Fruit fly (Drosophila melanogaster) whole organism, embryonic: ENCODE results near the gene Fcp3C.
A peak's percentile ranks its signal among the peaks of the same experiment; 100 is the strongest.

Source experiments
- Atf6 ChIP-seq: fragments of 200-800 bp; sonication (Bioruptor generic); IDR thresholded peaks from 2 replicates; pipeline ENCODE4 v1.3.6; 2022; ENCODE audit warnings: missing biosample characterization, missing genetic modification characterization
- Awh ChIP-seq: fragments of 200-800 bp; sonication (Bioruptor generic); IDR thresholded peaks from 2 replicates; pipeline ENCODE4, ENCODE4 v1.3.6; 2022; ENCODE audit warnings: missing biosample characterization, missing genetic modification characterization
- Blimp-1 ChIP-seq: fragments of 200-800 bp; sonication (Bioruptor generic); optimal IDR thresholded peaks from 3 replicates; lab custom pipeline; 2018; ENCODE audit warnings: missing biosample characterization, missing genetic modification characterization, mild to moderate bottlenecking, moderate library complexity, missing genetic modification reagents
- CG10321 ChIP-seq: fragments of 200-800 bp; sonication (Bioruptor generic); IDR thresholded peaks from 2 replicates; pipeline ENCODE4 v1.3.6; 2022; ENCODE audit warnings: missing biosample characterization, missing genetic modification characterization
- CG10979 ChIP-seq: fragments of 200-800 bp; sonication (Bioruptor generic); optimal IDR thresholded peaks from 2 replicates; lab custom pipeline; 2018; ENCODE audit warnings: missing biosample characterization, mild to moderate bottlenecking, missing genetic modification characterization, moderate library complexity
- CG11504 ChIP-seq: fragments of 200-800 bp; sonication (Bioruptor generic); optimal IDR thresholded peaks from 3 replicates; lab custom pipeline; 2019; ENCODE audit warnings: missing biosample characterization, mild to moderate bottlenecking, missing genetic modification characterization, moderate library complexity
- CG11696 ChIP-seq: fragments of 200-800 bp; sonication (Bioruptor generic); IDR thresholded peaks from 2 replicates; pipeline ENCODE4 v1.3.6; 2022; ENCODE audit warnings: missing biosample characterization, missing genetic modification characterization
- CG14441 ChIP-seq: fragments of 200-800 bp; sonication (Bioruptor generic); IDR thresholded peaks from 2 replicates; pipeline ENCODE4 v1.3.6; 2022; ENCODE audit warnings: missing biosample characterization, missing genetic modification characterization
- CG17359 ChIP-seq: fragments of 200-800 bp; sonication (Bioruptor generic); optimal IDR thresholded peaks from 3 replicates; lab custom pipeline; 2018; ENCODE audit warnings: missing biosample characterization, mild to moderate bottlenecking, missing genetic modification characterization, moderate library complexity
- CG17361 ChIP-seq: fragments of 200-800 bp; sonication (Bioruptor generic); IDR thresholded peaks from 3 replicates; pipeline ENCODE4 v1.3.6; 2022; ENCODE audit warnings: missing biosample characterization, missing genetic modification characterization
- CG1832 ChIP-seq: fragments of 200-800 bp; sonication (Bioruptor generic); optimal IDR thresholded peaks from 2 replicates; lab custom pipeline; 2017; ENCODE audit warnings: missing biosample characterization, mild to moderate bottlenecking, missing genetic modification characterization, inconsistent platforms
- CG3065 ChIP-seq: fragments of 200-800 bp; sonication (Bioruptor generic); optimal IDR thresholded peaks from 2 replicates; lab custom pipeline; 2016; ENCODE audit warnings: missing biosample characterization, missing genetic modification characterization
- CG31441 ChIP-seq: fragments of 200-800 bp; sonication (Bioruptor generic); IDR thresholded peaks from 2 replicates; pipeline ENCODE4 v1.3.6; 2022; ENCODE audit warnings: missing biosample characterization, missing genetic modification characterization
- CG3838 ChIP-seq: fragments of 200-800 bp; sonication (Bioruptor generic); optimal IDR thresholded peaks from 3 replicates; lab custom pipeline; 2016; ENCODE audit warnings: missing biosample characterization, missing genetic modification characterization
- CG7963 ChIP-seq: fragments of 200-800 bp; sonication (Bioruptor generic); IDR thresholded peaks from 3 replicates; pipeline ENCODE4 v1.3.6; 2022; ENCODE audit warnings: missing biosample characterization, missing genetic modification characterization; ENCODE audit not compliant: partially characterized antibody
- Deaf1 ChIP-seq: fragments of 200-800 bp; optimal IDR thresholded peaks from 3 replicates; lab custom pipeline; 2019; ENCODE audit warnings: missing biosample characterization, mild to moderate bottlenecking, missing genetic modification characterization, moderate library complexity
- Max ChIP-seq: fragments of 200-800 bp; sonication (Bioruptor generic); optimal IDR thresholded peaks from 2 replicates; lab custom pipeline; 2016; ENCODE audit warnings: missing biosample characterization, mild to moderate bottlenecking, missing genetic modification characterization
- Rfx ChIP-seq: fragments of 200-800 bp; sonication (Bioruptor generic); IDR thresholded peaks from 2 replicates; pipeline ENCODE4 v1.3.6; 2022; ENCODE audit warnings: missing biosample characterization, missing genetic modification characterization
- Sox102F ChIP-seq: fragments of 200-800 bp; sonication (Bioruptor generic); optimal IDR thresholded peaks from 2 replicates; lab custom pipeline; 2018; ENCODE audit warnings: missing biosample characterization, mild to moderate bottlenecking, missing genetic modification characterization, moderate library complexity
- Trl ChIP-seq, 3 experiments: fragments of >200 bp in 2 of 3; fragments of 200-800 bp in 1 of 3; sonication (Bioruptor generic) in 1 of 3; optimal IDR thresholded peaks; 2 replicates in 1 of 3; 3 replicates in 2 of 3; lab custom pipeline; 2016 to 2017; ENCODE audit warnings: missing biosample characterization in 1 of 3, missing genetic modification characterization in 1 of 3
- ara ChIP-seq: fragments of 200-800 bp; sonication (Bioruptor generic); IDR thresholded peaks from 2 replicates; pipeline ENCODE4 v1.3.6; 2022; ENCODE audit warnings: missing biosample characterization, missing genetic modification characterization
- ase ChIP-seq: fragments of 200-800 bp; sonication (Bioruptor generic); IDR thresholded peaks from 3 replicates; pipeline ENCODE4 v1.3.6; 2022; ENCODE audit warnings: missing biosample characterization, missing genetic modification characterization
- bsh ChIP-seq, 2 experiments: fragments of 200-800 bp; sonication (Bioruptor generic); optimal IDR thresholded peaks; 2 replicates each; lab custom pipeline; 2017 to 2018; ENCODE audit warnings: mild to moderate bottlenecking in 2 of 2, missing biosample characterization in 2 of 2, missing genetic modification characterization in 2 of 2, moderate library complexity in 1 of 2
- chinmo ChIP-seq: fragments of 200-800 bp; sonication (Bioruptor generic); IDR thresholded peaks from 4 replicates; pipeline ENCODE4 v1.3.6; 2022; ENCODE audit warnings: missing biosample characterization, missing genetic modification characterization; ENCODE audit not compliant: partially characterized antibody
- crol ChIP-seq: fragments of 200-800 bp; sonication (Bioruptor generic); IDR thresholded peaks from 2 replicates; pipeline ENCODE4 v1.3.6; 2022; ENCODE audit warnings: missing biosample characterization, missing genetic modification characterization
- da ChIP-seq: fragments of 200-800 bp; sonication (Bioruptor generic); optimal IDR thresholded peaks from 2 replicates; lab custom pipeline; 2016; ENCODE audit warnings: missing biosample characterization, missing genetic modification characterization
- dmrt99B ChIP-seq: fragments of 200-800 bp; sonication (Bioruptor generic); optimal IDR thresholded peaks from 2 replicates; lab custom pipeline; 2018; ENCODE audit warnings: missing biosample characterization, mild to moderate bottlenecking, missing genetic modification characterization, moderate library complexity
- gem ChIP-seq: fragments of 200-800 bp; sonication (Bioruptor generic); optimal IDR thresholded peaks from 2 replicates; lab custom pipeline; 2019; ENCODE audit warnings: missing biosample characterization, mild to moderate bottlenecking, missing genetic modification characterization, moderate library complexity
- hkb ChIP-seq, 2 experiments: fragments of 200-800 bp in 1 of 2; fragments of >200 bp in 1 of 2; sonication (Bioruptor generic) in 1 of 2; IDR thresholded peaks in 1 of 2; optimal IDR thresholded peaks in 1 of 2; 2 replicates each; pipeline versions ENCODE4 v1.3.6 to Lab custom; 2017 to 2022; ENCODE audit warnings: missing biosample characterization in 1 of 2, missing genetic modification characterization in 1 of 2
- kni ChIP-seq: fragments of 200-800 bp; sonication (Bioruptor generic); optimal IDR thresholded peaks from 3 replicates; lab custom pipeline; 2017; ENCODE audit warnings: mild to moderate bottlenecking, missing biosample characterization, missing genetic modification reagents, missing genetic modification characterization
- lbe ChIP-seq: fragments of 200-800 bp; sonication (Bioruptor generic); optimal IDR thresholded peaks from 2 replicates; lab custom pipeline; 2016; ENCODE audit warnings: missing biosample characterization, mild to moderate bottlenecking, missing genetic modification characterization
- mam ChIP-seq: fragments of 200-800 bp; sonication (Bioruptor generic); optimal IDR thresholded peaks from 3 replicates; lab custom pipeline; 2016; ENCODE audit warnings: missing biosample characterization, missing genetic modification characterization
- pan ChIP-seq, 4 experiments: fragments of >200 bp in 3 of 4; fragments of 200-800 bp in 1 of 4; sonication (Bioruptor generic) in 1 of 4; optimal IDR thresholded peaks in 3 of 4; IDR thresholded peaks in 1 of 4; 2 replicates each; pipeline versions ENCODE4 v1.3.6 to Lab custom; 2017 to 2022; ENCODE audit warnings: missing biosample characterization in 2 of 4, missing genetic modification characterization in 2 of 4, mixed read lengths in 1 of 4
- pros ChIP-seq: fragments of 200-800 bp; sonication (Bioruptor generic); optimal IDR thresholded peaks from 3 replicates; lab custom pipeline; 2019; ENCODE audit warnings: missing biosample characterization, mild to moderate bottlenecking, missing genetic modification characterization, moderate library complexity
- ranshi ChIP-seq: fragments of 200-800 bp; sonication (Bioruptor generic); IDR thresholded peaks from 2 replicates; pipeline ENCODE4 v1.3.6; 2022; ENCODE audit warnings: missing biosample characterization, missing genetic modification characterization
- row ChIP-seq: fragments of 200-800 bp; sonication (Bioruptor generic); IDR thresholded peaks from 3 replicates; pipeline ENCODE4 v1.3.6; 2022; ENCODE audit warnings: missing biosample characterization, missing genetic modification characterization
- sd ChIP-seq: fragments of 200-800 bp; sonication (Bioruptor generic); optimal IDR thresholded peaks from 3 replicates; lab custom pipeline; 2018; ENCODE audit warnings: missing biosample characterization, mild to moderate bottlenecking, missing genetic modification characterization, moderate library complexity
- sens ChIP-seq: fragments of 200-800 bp; sonication (Bioruptor generic); peaks from one replicate; lab custom pipeline; 2016; ENCODE audit warnings: missing biosample characterization, missing genetic modification characterization
- unpg ChIP-seq: fragments of 200-800 bp; sonication (Bioruptor generic); optimal IDR thresholded peaks from 3 replicates; lab custom pipeline; 2018; ENCODE audit warnings: missing biosample characterization, mild to moderate bottlenecking, missing genetic modification characterization, moderate library complexity

Fcp3C gene

DNA sequence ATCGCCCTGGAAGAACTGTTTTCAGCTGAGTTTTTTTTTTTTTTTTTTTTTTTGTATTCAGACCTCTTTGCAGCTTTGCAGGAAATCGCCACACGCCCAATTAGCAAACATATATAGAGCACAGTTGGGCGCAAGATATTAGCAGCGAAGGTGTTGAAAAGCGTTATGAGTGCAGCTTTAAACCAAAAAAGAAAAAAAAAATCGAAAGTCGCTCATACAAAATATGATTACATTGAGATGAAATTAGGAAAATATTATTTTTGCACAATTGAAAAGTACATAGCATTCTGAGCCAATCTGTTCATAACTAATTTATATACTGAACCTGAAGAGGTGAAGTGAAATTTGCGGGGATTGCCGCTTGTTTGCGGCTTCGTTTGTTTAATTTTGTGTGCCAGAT, 27.3 kb downstream of the Fcp3C start (continued):
- TF ChIP-seq Rfx (peak; percentile 56), CG14441 (GFP tag; lab: Robert Waterston, UW) (peak; percentile 46; the same call in 1 of the 2 replicates), CG11696 (GFP tag; lab: Robert Waterston, UW) (peak; percentile 68), lbe (GFP tag; lab: Kevin White, UChicago) (peak; percentile 55), CG11504 (tag; lab: Kevin White, UChicago) (peak; percentile 8), pan (optimal IDR thresholded peaks at IDR 0.05; lab: Kevin White, UChicago) (no peak), pan (GFP tag; optimal IDR thresholded peaks at IDR 0.05 in 1 of 2, IDR thresholded peaks at IDR 0.05 in 1 of 2) (peak in 1 of 2 experiments; percentile 18), ara (GFP tag; lab: Robert Waterston, UW) (0 out of 2 replicates have a peak, but pooled peaks have one; percentile 34), Max (GFP tag; lab: Kevin White, UChicago) (no peak), ranshi (GFP tag; lab: Robert Waterston, UW) (0 out of 2 replicates have a peak, but pooled peaks have one; percentile 16)

DNA sequence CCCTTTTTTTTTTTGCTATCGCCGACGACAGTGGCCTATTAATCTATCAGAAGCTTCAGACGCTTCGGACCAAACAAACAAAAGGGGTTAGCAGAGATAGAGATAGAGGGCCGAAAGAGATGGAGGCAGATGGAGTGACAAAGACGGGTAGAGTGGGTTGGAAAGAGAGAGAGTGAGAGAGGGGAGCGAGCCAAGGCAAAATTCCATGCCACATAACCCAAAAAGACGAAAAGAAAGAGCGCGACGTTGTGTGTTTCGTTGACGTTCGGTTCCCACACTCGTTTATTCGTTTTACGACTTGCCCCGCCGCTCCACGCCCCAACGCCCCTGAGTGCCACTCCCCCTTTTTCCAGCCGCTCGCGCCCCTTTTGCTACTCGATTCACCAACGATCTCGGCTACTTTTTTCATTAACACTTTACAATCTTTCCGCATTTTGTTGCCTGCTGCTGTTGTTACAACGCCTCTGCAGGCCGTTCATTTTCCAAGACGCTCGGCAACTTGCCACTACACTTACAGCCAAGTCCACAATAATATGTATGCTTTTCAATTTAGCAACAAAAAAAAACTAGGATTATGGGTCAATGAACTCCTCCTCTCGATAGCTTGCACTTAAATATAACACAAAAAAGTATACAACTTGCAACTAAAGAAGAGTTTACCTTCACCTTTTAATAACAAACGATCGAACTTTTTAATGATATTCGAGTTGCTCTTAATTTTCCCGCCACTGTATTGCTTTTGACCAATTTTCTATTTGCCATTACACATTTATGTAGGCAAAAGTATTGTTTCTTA, 30.8 kb downstream of the Fcp3C start:
- TF ChIP-seq crol (GFP tag; lab: Robert Waterston, UW): peak; percentile 68
- peak; percentile 39 for TF ChIP-seq gem
- no peak for TF ChIP-seq CG7963 (GFP tag; lab: Robert Waterston, UW)
- peak; percentile 20 for TF ChIP-seq Sox102F (GFP tag; lab: Kevin White, UChicago)
- 0 out of 4 replicates have a peak, but pooled peaks have one; percentile 31 for TF ChIP-seq chinmo (GFP tag; lab: Robert Waterston, UW)
- no peak for TF ChIP-seq hkb (optimal IDR thresholded peaks at IDR 0.05; lab: Kevin White, UChicago)
- TF ChIP-seq hkb (GFP tag; IDR thresholded peaks at IDR 0.05; lab: Robert Waterston, UW): 0 out of 2 replicates have a peak, but pooled peaks have one; percentile 9
- peak; percentile 73 for TF ChIP-seq CG1832
- TF ChIP-seq dmrt99B (tag; lab: Kevin White, UChicago): peak; percentile 17
- TF ChIP-seq Trl (optimal IDR thresholded peaks at IDR 0.05; lab: Kevin White, UChicago): peak in 1 of 2 experiments; percentile 25
- no peak for TF ChIP-seq Trl (GFP tag; optimal IDR thresholded peaks at IDR 0.05; lab: Kevin White, UChicago)
- TF ChIP-seq kni (GFP tag; lab: Kevin White, UChicago): peak; percentile 46
- TF ChIP-seq CG10979 (tag; lab: Kevin White, UChicago): peak; percentile 13
- TF ChIP-seq mam (GFP tag; lab: Kevin White, UChicago): no peak
- TF ChIP-seq CG3838: no peak
- TF ChIP-seq CG17361: 0 out of 3 replicates have a peak, but pooled peaks have one; percentile 14
- TF ChIP-seq CG11696 (GFP tag; lab: Robert Waterston, UW): peak; percentile 67; the same call in 1 of the 2 replicates
- TF ChIP-seq Blimp-1 (GFP tag; lab: Kevin White, UChicago): no peak
- TF ChIP-seq unpg: peak; percentile 2
- peak; percentile 71 for TF ChIP-seq sd
- TF ChIP-seq da (GFP tag; lab: Kevin White, UChicago): no peak
- peak; percentile 42 for TF ChIP-seq CG3065 (GFP tag; lab: Kevin White, UChicago)
- TF ChIP-seq CG10321: peak; percentile 46; the same call in 1 of the 2 replicates
- 0 out of 3 replicates have a peak, but pooled peaks have one; percentile 20 for TF ChIP-seq ase (GFP tag; lab: Robert Waterston, UW)
- TF ChIP-seq CG11504 (tag; lab: Kevin White, UChicago): peak; percentile 30
- TF ChIP-seq sens: peak; percentile 83
- TF ChIP-seq pros (GFP tag; lab: Kevin White, UChicago): no peak
- TF ChIP-seq Atf6 (GFP tag; lab: Robert Waterston, UW): no peak
- TF ChIP-seq Awh (GFP tag; lab: Robert Waterston, UW): peak; percentile 38; the same call in 1 of the 2 replicates
- TF ChIP-seq row (GFP tag; lab: Robert Waterston, UW): peak; percentile 8; the same call in 1 of the 3 replicates
- peak; percentile 70 for TF ChIP-seq Deaf1 (tag; lab: Kevin White, UChicago)
- peak in 1 of 2 experiments; percentile 1 for TF ChIP-seq bsh (GFP tag; optimal IDR thresholded peaks at IDR 0.05; lab: Kevin White, UChicago)
- TF ChIP-seq CG17359 (tag; lab: Kevin White, UChicago): peak; percentile 24
- TF ChIP-seq CG31441 (GFP tag; lab: Robert Waterston, UW): 0 out of 2 replicates have a peak, but pooled peaks have one; percentile 20
